Worm (Caenorhabditis elegans): ENCODE data around the gene mrps-11.

- TF ChIP-seq unc-62 (GFP tag; optimal IDR thresholded peaks at IDR 0.05) (no peak), F33H1.4 (GFP tag; IDR thresholded peaks at IDR 0.05) (no peak), Y67H2A.10 (GFP tag; conservative IDR thresholded peaks at IDR 0.05) (no peak), nhr-27 (tag; optimal IDR thresholded peaks at IDR 0.05) (no peak), let-526 (GFP tag; IDR thresholded peaks at IDR 0.05) (no peak), ama-1 (optimal IDR thresholded peaks at IDR 0.05) (no peak), ama-1 (GFP tag; optimal IDR thresholded peaks at IDR 0.05) (no peak), attf-3 (GFP tag; conservative IDR thresholded peaks at IDR 0.05) (no peak), F37B4.10 (GFP tag; IDR thresholded peaks at IDR 0.05) (no peak), bed-1 (GFP tag; IDR thresholded peaks at IDR 0.05) (no peak), sptf-2 (GFP tag; optimal IDR thresholded peaks at IDR 0.05) (no peak), Y95B8A.8 (GFP tag; IDR thresholded peaks at IDR 0.05) (no peak), ztf-25 (GFP tag; IDR thresholded peaks at IDR 0.05) (no peak), snpc-1.1 (tag; optimal IDR thresholded peaks at IDR 0.05; ENCODE audit: insufficient read depth) (no peak), Y53G8AR.9 (GFP tag; conservative IDR thresholded peaks at IDR 0.05) (no peak)
These were observed 7.5 kb downstream of the mrps-11 start, which contains the start of gene inx-11 for ce11 chrV:12486934-12487333.
